Worm (Caenorhabditis elegans) whole organism, mixed stage, embryonic: ENCODE results near the gene tpi-1.

Experiments
- blmp-1 ChIP-seq: fragments of 150-350 bp; optimal IDR thresholded peaks from 2 replicates; lab custom pipeline; 2014; ENCODE audit warnings: missing biosample characterization, missing genetic modification characterization
- cnd-1 ChIP-seq: fragments of 200-800 bp; sonication (Bioruptor generic); optimal IDR thresholded peaks from 2 replicates; lab custom pipeline; 2018; ENCODE audit warnings: mild to moderate bottlenecking, missing genetic modification characterization, missing compliant biosample characterization
- flh-1 ChIP-seq: fragments of 200-800 bp; sonication (Bioruptor generic); optimal IDR thresholded peaks from 2 replicates; lab custom pipeline; 2018; ENCODE audit warnings: mild to moderate bottlenecking, missing genetic modification characterization, moderate library complexity, missing compliant biosample characterization
- ham-2 ChIP-seq: fragments of 200-800 bp; sonication (Bioruptor generic); optimal IDR thresholded peaks from 2 replicates; lab custom pipeline; 2018; ENCODE audit warnings: mild to moderate bottlenecking, missing genetic modification characterization, missing compliant biosample characterization
- lin-13 ChIP-seq: fragments of 150-350 bp; optimal IDR thresholded peaks from 2 replicates; lab custom pipeline; 2014; ENCODE audit warnings: missing biosample characterization, missing genetic modification characterization
- mab-5 ChIP-seq: fragments of 150-350 bp; optimal IDR thresholded peaks from 2 replicates; lab custom pipeline; 2014; ENCODE audit warnings: missing biosample characterization, missing genetic modification characterization
- mls-2 ChIP-seq: sonication (generic microtip); optimal IDR thresholded peaks from 2 replicates; lab custom pipeline; 2016; ENCODE audit warnings: mild to moderate bottlenecking, missing genetic modification characterization, moderate library complexity, missing compliant biosample characterization
- nhr-237 ChIP-seq: fragments of 150-350 bp; optimal IDR thresholded peaks from 2 replicates; lab custom pipeline; 2014; ENCODE audit warnings: missing biosample characterization, missing genetic modification characterization
- pha-4 ChIP-seq: fragments of 150-350 bp; optimal IDR thresholded peaks from 2 replicates; lab custom pipeline; 2018; ENCODE audit warnings: missing biosample characterization, missing genetic modification reagents, missing genetic modification characterization
- snpc-4 ChIP-seq: fragments of 150-350 bp; optimal IDR thresholded peaks from 2 replicates; lab custom pipeline; 2014; ENCODE audit warnings: missing biosample characterization, missing genetic modification characterization
- sptf-1 ChIP-seq: sonication (generic microtip); optimal IDR thresholded peaks from 2 replicates; lab custom pipeline; 2017; ENCODE audit warnings: mild to moderate bottlenecking, missing genetic modification characterization, moderate library complexity, missing compliant biosample characterization
- unc-39 ChIP-seq: fragments of 150-350 bp; optimal IDR thresholded peaks from 2 replicates; lab custom pipeline; 2014; ENCODE audit warnings: missing biosample characterization, missing genetic modification characterization
- unc-62 ChIP-seq: fragments of 150-350 bp; optimal IDR thresholded peaks from 2 replicates; lab custom pipeline; 2014; ENCODE audit warnings: missing biosample characterization, missing genetic modification reagents, missing genetic modification characterization
- zip-8 ChIP-seq: fragments of 150-350 bp; optimal IDR thresholded peaks from 2 replicates; lab custom pipeline; 2014; ENCODE audit warnings: missing biosample characterization, missing genetic modification characterization

DNA sequence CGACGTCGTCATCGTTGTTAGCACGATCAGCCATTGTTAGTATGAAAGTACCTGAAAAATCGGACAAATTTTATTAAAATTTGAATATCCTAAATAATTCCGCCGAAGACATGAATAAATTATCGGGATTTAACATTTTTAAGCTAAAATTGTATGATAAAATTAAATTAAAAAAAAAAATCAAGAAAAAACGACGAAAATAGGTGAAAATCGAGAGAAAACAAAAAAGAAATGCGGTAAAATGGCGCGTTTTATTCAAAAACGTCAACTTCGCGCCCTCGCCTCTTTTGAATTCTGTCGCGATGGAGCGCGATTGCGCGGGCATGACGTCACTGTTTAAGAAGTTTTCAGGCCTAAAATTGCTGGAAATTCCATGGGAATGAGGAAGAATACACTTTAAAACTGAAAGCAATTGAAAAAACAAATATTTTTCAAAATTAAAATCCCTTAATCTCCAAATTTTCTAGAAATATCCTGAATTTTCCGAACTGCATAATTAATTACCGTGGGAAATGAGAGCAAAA, 32.3 kb downstream of the tpi-1 start, which contains the start of gene mcm-2:
- TF ChIP-seq lin-13, result no peak
- no peak for TF ChIP-seq pha-4
- TF ChIP-seq sptf-1 (tag; lab: Kevin White, UChicago), result no peak
- no peak for TF ChIP-seq blmp-1 (tag; lab: Kevin White, UChicago)
- TF ChIP-seq nhr-237 (tag; lab: Kevin White, UChicago), result peak; percentile 1
- TF ChIP-seq zip-8, result peak; percentile 69
- no peak for TF ChIP-seq snpc-4 (tag; lab: Kevin White, UChicago)
- no peak for TF ChIP-seq unc-39 (tag; lab: Kevin White, UChicago)
- TF ChIP-seq mab-5 (tag; lab: Kevin White, UChicago), result no peak
- TF ChIP-seq cnd-1, result no peak
- no peak for TF ChIP-seq flh-1
- no peak for TF ChIP-seq unc-62 (GFP tag; lab: Kevin White, UChicago)
- no peak for TF ChIP-seq ham-2
- no peak for TF ChIP-seq mls-2 (tag; lab: Kevin White, UChicago)
